In genomic region chrX:16371923-16372322, dm6 we compare ENCODE assay signal across 2 fruit fly cellular contexts.
TF ChIP-seq lines count a peak whose summit lies in the region.

No protein-coding gene starts in this region.

TF ChIP-seq in whole organism, embryonic, 481 proteins besides CTCF, POLR2A, EP300 and RAD21 (continued from another document and continues in another):
- TF ChIP-seq CG32767 (GFP tag; IDR thresholded peaks at IDR 0.05; lab: Robert Waterston, UW) (no peak), Vsx1 (GFP tag; optimal IDR thresholded peaks at IDR 0.05; lab: Kevin White, UChicago) (no peak), slou (GFP tag; optimal IDR thresholded peaks at IDR 0.05; lab: Kevin White, UChicago) (no peak), mld (GFP tag; IDR thresholded peaks at IDR 0.05; lab: Robert Waterston, UW; ENCODE audit: partially characterized antibody) (no peak), CG2202 (tag; optimal IDR thresholded peaks at IDR 0.05; lab: Kevin White, UChicago) (no peak), Ets65A (GFP tag; lab: Kevin White, UChicago) (no peak), zen2 (GFP tag; IDR thresholded peaks at IDR 0.05; lab: Robert Waterston, UW; ENCODE audit: partially characterized antibody) (no peak), Hsf (GFP tag; optimal IDR thresholded peaks at IDR 0.05; lab: Kevin White, UChicago) (peak; percentile 14), gem (tag; optimal IDR thresholded peaks at IDR 0.05; lab: Kevin White, UChicago) (peak; percentile 59), D19A (tag; optimal IDR thresholded peaks at IDR 0.05; lab: Kevin White, UChicago) (peak; percentile 2), Gug (GFP tag; IDR thresholded peaks at IDR 0.05; lab: Robert Waterston, UW) (no peak), H2.0 (GFP tag; IDR thresholded peaks at IDR 0.05; lab: Robert Waterston, UW) (no peak), Bdp1 (GFP tag; optimal IDR thresholded peaks at IDR 0.05; lab: Kevin White, UChicago) (no peak), hkb (optimal IDR thresholded peaks at IDR 0.05; lab: Kevin White, UChicago) (no peak), hkb (GFP tag; IDR thresholded peaks at IDR 0.05; lab: Robert Waterston, UW) (no peak), Usf (GFP tag; optimal IDR thresholded peaks at IDR 0.05; lab: Kevin White, UChicago) (no peak), CG13287 (GFP tag; IDR thresholded peaks at IDR 0.05; lab: Robert Waterston, UW; ENCODE audit: partially characterized antibody) (no peak), CG9932 (GFP tag; IDR thresholded peaks at IDR 0.05; lab: Robert Waterston, UW) (no peak), kni (GFP tag; optimal IDR thresholded peaks at IDR 0.05; lab: Kevin White, UChicago) (no peak), CG11723 (GFP tag; optimal IDR thresholded peaks at IDR 0.05; lab: Kevin White, UChicago) (no peak), Eip74EF (GFP tag; optimal IDR thresholded peaks at IDR 0.05; lab: Kevin White, UChicago) (no peak), pan (optimal IDR thresholded peaks at IDR 0.05; lab: Kevin White, UChicago) (no peak), pan (GFP tag; optimal IDR thresholded peaks at IDR 0.05 in 1 of 2, IDR thresholded peaks at IDR 0.05 in 1 of 2) (no peak), zfh1 (GFP tag; IDR thresholded peaks at IDR 0.05; lab: Robert Waterston, UW) (no peak), pb (GFP tag; optimal IDR thresholded peaks at IDR 0.05; lab: Kevin White, UChicago) (no peak), gsb (GFP tag; IDR thresholded peaks at IDR 0.05; lab: Robert Waterston, UW) (no peak), CG7745 (tag; optimal IDR thresholded peaks at IDR 0.05; lab: Kevin White, UChicago) (no peak), CG10209 (GFP tag; optimal IDR thresholded peaks at IDR 0.05; lab: Kevin White, UChicago) (no peak), tgo (GFP tag; IDR thresholded peaks at IDR 0.05; lab: Robert Waterston, UW) (no peak), tin (GFP tag; optimal IDR thresholded peaks at IDR 0.05; lab: Kevin White, UChicago) (no peak), unpg (GFP tag; optimal IDR thresholded peaks at IDR 0.05; lab: Kevin White, UChicago) (no peak), HHEX (GFP tag; optimal IDR thresholded peaks at IDR 0.05; lab: Kevin White, UChicago) (no peak), org-1 (GFP tag; optimal IDR thresholded peaks at IDR 0.05; lab: Kevin White, UChicago) (no peak), CG2120 (GFP tag; optimal IDR thresholded peaks at IDR 0.05; lab: Kevin White, UChicago) (peak; percentile 24), nmo (GFP tag; optimal IDR thresholded peaks at IDR 0.05; lab: Kevin White, UChicago) (no peak), dpn (GFP tag; optimal IDR thresholded peaks at IDR 0.05; lab: Kevin White, UChicago) (peak in 1 of 2 experiments; percentile 12), CG12744 (GFP tag; optimal IDR thresholded peaks at IDR 0.05; lab: Kevin White, UChicago) (no peak), CG31441 (GFP tag; IDR thresholded peaks at IDR 0.05; lab: Robert Waterston, UW) (no peak), CG13775 (GFP tag; optimal IDR thresholded peaks at IDR 0.05; lab: Kevin White, UChicago) (no peak), Sox100B (GFP tag; optimal IDR thresholded peaks at IDR 0.05; lab: Kevin White, UChicago) (peak; percentile 46), vvl (GFP tag; IDR thresholded peaks at IDR 0.05; lab: Robert Waterston, UW) (no peak), CG6654 (GFP tag; optimal IDR thresholded peaks at IDR 0.05; lab: Kevin White, UChicago) (no peak), pros (GFP tag; optimal IDR thresholded peaks at IDR 0.05; lab: Kevin White, UChicago) (no peak), CG34224 (GFP tag; IDR thresholded peaks at IDR 0.05; lab: Robert Waterston, UW; ENCODE audit: partially characterized antibody) (no peak), ash1 (GFP tag; optimal IDR thresholded peaks at IDR 0.05; lab: Kevin White, UChicago) (no peak), ewg (GFP tag; optimal IDR thresholded peaks at IDR 0.05; lab: Kevin White, UChicago) (no peak), PHDP (tag; optimal IDR thresholded peaks at IDR 0.05; lab: Kevin White, UChicago) (peak; percentile 20), sens-2 (GFP tag; IDR thresholded peaks at IDR 0.05; lab: Robert Waterston, UW) (no peak), Deaf1 (tag; optimal IDR thresholded peaks at IDR 0.05; lab: Kevin White, UChicago) (no peak), ato (GFP tag; IDR thresholded peaks at IDR 0.05; lab: Robert Waterston, UW; ENCODE audit: partially characterized antibody) (no peak), caup (GFP tag; optimal IDR thresholded peaks at IDR 0.05; lab: Kevin White, UChicago; ENCODE audit: severe bottlenecking) (no peak), CG3847 (GFP tag; IDR thresholded peaks at IDR 0.05; lab: Robert Waterston, UW) (no peak), Atf-2 (GFP tag; optimal IDR thresholded peaks at IDR 0.05; lab: Kevin White, UChicago) (no peak), Opbp (GFP tag; IDR thresholded peaks at IDR 0.05; lab: Robert Waterston, UW; ENCODE audit: partially characterized antibody) (no peak), Hr78 (GFP tag; optimal IDR thresholded peaks at IDR 0.05; lab: Kevin White, UChicago) (no peak), Scr (GFP tag; IDR thresholded peaks at IDR 0.05; lab: Robert Waterston, UW; ENCODE audit: partially characterized antibody) (no peak), CG17829 (tag; optimal IDR thresholded peaks at IDR 0.05; lab: Kevin White, UChicago) (peak; percentile 21), CG11093 (GFP tag; IDR thresholded peaks at IDR 0.05; lab: Robert Waterston, UW) (no peak), CG10431 (GFP tag; optimal IDR thresholded peaks at IDR 0.05; lab: Kevin White, UChicago) (no peak), CG13894 (tag; optimal IDR thresholded peaks at IDR 0.05; lab: Kevin White, UChicago) (no peak), Dip3 (GFP tag; optimal IDR thresholded peaks at IDR 0.05; lab: Kevin White, UChicago) (no peak), CG2129 (GFP tag; IDR thresholded peaks at IDR 0.05; lab: Robert Waterston, UW; ENCODE audit: partially characterized antibody) (no peak), onecut (GFP tag; IDR thresholded peaks at IDR 0.05; lab: Robert Waterston, UW) (no peak), CG11247 (GFP tag; IDR thresholded peaks at IDR 0.05; lab: Robert Waterston, UW) (no peak), Taf1 (GFP tag; IDR thresholded peaks at IDR 0.05; lab: Robert Waterston, UW) (no peak), shn (GFP tag; optimal IDR thresholded peaks at IDR 0.05; lab: Kevin White, UChicago) (no peak), phol (tag; optimal IDR thresholded peaks at IDR 0.05; lab: Kevin White, UChicago) (no peak), Hr51 (GFP tag; optimal IDR thresholded peaks at IDR 0.05; lab: Kevin White, UChicago) (no peak), CG12155 (GFP tag; optimal IDR thresholded peaks at IDR 0.05; lab: Kevin White, UChicago) (peak; percentile 2)

TF ChIP-seq in whole organism, prepupa, 60 proteins besides CTCF, POLR2A, EP300 and RAD21 (continued from another document):
- peak; percentile 54 for TF ChIP-seq Sox102F (GFP tag; optimal IDR thresholded peaks at IDR 0.05; lab: Kevin White, UChicago)
- peak; percentile 27 for TF ChIP-seq CG3032 (tag; optimal IDR thresholded peaks at IDR 0.05; lab: Kevin White, UChicago)
- no peak for TF ChIP-seq CG6854 (GFP tag; optimal IDR thresholded peaks at IDR 0.05; lab: Kevin White, UChicago)
- no peak for TF ChIP-seq CG11294 (GFP tag; IDR thresholded peaks at IDR 0.05; lab: Robert Waterston, UW)
- TF ChIP-seq Smox (GFP tag; optimal IDR thresholded peaks at IDR 0.05; lab: Kevin White, UChicago): no peak
- no peak for TF ChIP-seq svp (GFP tag; lab: Kevin White, UChicago)
- TF ChIP-seq lz (GFP tag; optimal IDR thresholded peaks at IDR 0.05; lab: Kevin White, UChicago): peak; percentile 0
- TF ChIP-seq vri (GFP tag; optimal IDR thresholded peaks at IDR 0.05; lab: Kevin White, UChicago): no peak
- no peak; the same call in 2 of the 3 replicates for TF ChIP-seq CG8119 (GFP tag; IDR thresholded peaks at IDR 0.05; lab: Robert Waterston, UW)
- no peak for TF ChIP-seq CG6163 (GFP tag; IDR thresholded peaks at IDR 0.05; lab: Robert Waterston, UW)
- no peak for TF ChIP-seq CG9139 (GFP tag; optimal IDR thresholded peaks at IDR 0.05; lab: Kevin White, UChicago)
- peak; percentile 51 for TF ChIP-seq Met (GFP tag; optimal IDR thresholded peaks at IDR 0.05; lab: Kevin White, UChicago)
- TF ChIP-seq CG8632 (GFP tag; optimal IDR thresholded peaks at IDR 0.05; lab: Kevin White, UChicago): no peak
- TF ChIP-seq eg (GFP tag; IDR thresholded peaks at IDR 0.05; lab: Robert Waterston, UW): no peak
- TF ChIP-seq Eip78C (GFP tag; lab: Kevin White, UChicago): peak; percentile 85
- TF ChIP-seq Sox15 (GFP tag; optimal IDR thresholded peaks at IDR 0.05; lab: Kevin White, UChicago): no peak
- no peak for TF ChIP-seq Hr38 (GFP tag; optimal IDR thresholded peaks at IDR 0.05; lab: Kevin White, UChicago)
- no peak for TF ChIP-seq CG8319 (GFP tag; optimal IDR thresholded peaks at IDR 0.05; lab: Kevin White, UChicago)
- no peak for TF ChIP-seq CG6792 (GFP tag; optimal IDR thresholded peaks at IDR 0.05; lab: Kevin White, UChicago)
- no peak for TF ChIP-seq CG31627 (GFP tag; optimal IDR thresholded peaks at IDR 0.05; lab: Kevin White, UChicago)
- TF ChIP-seq CG6276 (GFP tag; optimal IDR thresholded peaks at IDR 0.05; lab: Kevin White, UChicago): no peak
- no peak for TF ChIP-seq CG6808 (GFP tag; optimal IDR thresholded peaks at IDR 0.05; lab: Kevin White, UChicago)
- TF ChIP-seq Hr4 (GFP tag; optimal IDR thresholded peaks at IDR 0.05; lab: Kevin White, UChicago): peak; percentile 46
- TF ChIP-seq Ets96B (tag; optimal IDR thresholded peaks at IDR 0.05; lab: Kevin White, UChicago): no peak
- no peak for TF ChIP-seq salr (GFP tag; optimal IDR thresholded peaks at IDR 0.05; lab: Kevin White, UChicago)
- no peak for TF ChIP-seq dac (GFP tag; optimal IDR thresholded peaks at IDR 0.05; lab: Kevin White, UChicago)
- TF ChIP-seq CG4318 (GFP tag; optimal IDR thresholded peaks at IDR 0.05; lab: Kevin White, UChicago): peak; percentile 34
- TF ChIP-seq Blimp-1 (GFP tag; optimal IDR thresholded peaks at IDR 0.05; lab: Kevin White, UChicago): no peak
- TF ChIP-seq acj6 (GFP tag; optimal IDR thresholded peaks at IDR 0.05; lab: Kevin White, UChicago): peak; percentile 39
- no peak for TF ChIP-seq Hr39 (GFP tag; optimal IDR thresholded peaks at IDR 0.05; lab: Kevin White, UChicago)
- TF ChIP-seq Eip93F (GFP tag; optimal IDR thresholded peaks at IDR 0.05; lab: Kevin White, UChicago): no peak
- TF ChIP-seq fd85E (GFP tag; optimal IDR thresholded peaks at IDR 0.05; lab: Kevin White, UChicago): no peak
- TF ChIP-seq pdm3 (GFP tag; optimal IDR thresholded peaks at IDR 0.05; lab: Kevin White, UChicago): no peak
- no peak for TF ChIP-seq CG11762 (GFP tag; optimal IDR thresholded peaks at IDR 0.05; lab: Kevin White, UChicago; ENCODE audit: insufficient read depth)
- no peak for TF ChIP-seq fkh (GFP tag; optimal IDR thresholded peaks at IDR 0.05; lab: Kevin White, UChicago)
- TF ChIP-seq Sox14 (GFP tag; optimal IDR thresholded peaks at IDR 0.05; lab: Kevin White, UChicago): peak; percentile 23
